Worm (Caenorhabditis elegans): ENCODE measurements around the gene sra-12.

DNA sequence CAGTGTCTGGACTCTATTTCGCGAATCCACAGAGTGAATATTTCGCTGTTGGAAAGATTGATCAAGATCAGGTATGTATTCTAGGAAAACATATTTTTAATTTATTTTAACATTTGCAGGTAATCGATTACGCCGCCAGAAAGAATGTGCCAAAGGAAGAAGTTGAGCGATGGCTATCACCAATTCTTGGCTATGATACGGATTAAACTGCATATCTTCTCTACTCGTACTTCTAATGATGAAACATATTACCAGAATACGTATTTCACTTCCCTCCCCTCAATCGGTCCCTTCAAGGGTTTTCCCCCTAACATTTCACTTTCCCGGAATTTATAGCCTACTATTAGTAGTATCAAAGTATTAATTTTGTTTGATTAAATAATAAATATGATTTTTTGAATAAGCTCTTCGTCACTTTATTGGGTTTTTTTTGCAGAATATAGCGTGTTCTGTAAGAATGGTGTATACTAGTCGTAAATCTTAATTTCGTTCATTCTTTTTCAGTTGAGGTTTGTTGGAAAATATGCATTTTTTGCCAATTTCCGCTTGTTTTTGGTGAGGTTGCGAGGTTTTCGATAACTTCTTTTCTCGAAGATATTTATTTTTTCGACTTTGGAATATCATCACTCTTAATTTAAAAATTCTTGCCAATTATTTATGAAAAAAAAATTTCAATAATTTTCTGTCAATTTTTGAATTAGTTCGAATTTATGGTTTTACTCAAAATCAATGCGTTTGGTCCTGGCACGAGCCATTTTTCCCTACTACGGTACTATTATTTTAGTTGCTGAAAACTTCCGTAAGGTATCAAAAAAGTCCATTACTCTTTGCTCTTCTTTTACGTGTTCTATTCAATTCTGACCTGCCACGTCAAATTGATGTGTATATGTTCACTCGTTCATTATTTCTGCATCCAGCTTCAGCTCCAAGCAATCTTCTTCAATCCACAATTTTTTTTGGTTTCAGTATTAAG is 26.7 kb upstream of the sra-12 start:
- TF ChIP-seq unc-39 (tag; optimal IDR thresholded peaks at IDR 0.05) (no peak), snpc-4 (tag; optimal IDR thresholded peaks at IDR 0.05) (no peak), ztf-11 (tag; optimal IDR thresholded peaks at IDR 0.05) (no peak), unc-120 (tag; optimal IDR thresholded peaks at IDR 0.05; ENCODE audit: poor library complexity, severe bottlenecking) (no peak), unc-62 (GFP tag; optimal IDR thresholded peaks at IDR 0.05) (no peak), lin-32 (GFP tag; optimal IDR thresholded peaks at IDR 0.05) (no peak), blmp-1 (tag; optimal IDR thresholded peaks at IDR 0.05) (no peak), mep-1 (tag; optimal IDR thresholded peaks at IDR 0.05) (no peak), nhr-28 (tag; optimal IDR thresholded peaks at IDR 0.05) (no peak), nhr-237 (tag; optimal IDR thresholded peaks at IDR 0.05) (no peak), nhr-2 (tag; optimal IDR thresholded peaks at IDR 0.05) (no peak), elt-1 (tag; optimal IDR thresholded peaks at IDR 0.05; ENCODE audit: borderline replicate concordance, insufficient read depth) (no peak), sptf-1 (tag; optimal IDR thresholded peaks at IDR 0.05) (no peak)
